Worm (Caenorhabditis elegans): ENCODE data around the gene ZC250.2.

DNA sequence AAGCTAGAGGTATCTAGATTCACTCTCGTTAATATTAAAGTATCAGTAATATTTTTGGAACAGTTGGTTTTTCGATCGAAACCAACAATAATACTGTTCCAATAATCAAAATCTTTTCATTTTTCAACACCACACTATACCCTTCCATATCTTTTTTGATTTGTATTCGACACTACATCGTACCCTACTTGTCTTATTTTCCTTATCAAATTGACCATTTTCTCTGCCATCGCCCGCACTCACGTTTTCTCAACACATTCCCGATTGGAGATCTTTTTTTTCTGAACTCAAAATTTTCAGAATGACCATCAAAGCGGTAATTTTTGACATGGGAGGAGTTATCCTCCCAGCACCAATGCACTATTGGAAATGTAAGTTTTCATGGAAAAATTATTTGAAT, 44.6 kb upstream of the ZC250.2 start, which contains the start of gene acds-10:
- TF ChIP-seq elt-2 (tag; optimal IDR thresholded peaks at IDR 0.05) (peak; percentile 31), fkh-2 (tag; optimal IDR thresholded peaks at IDR 0.05) (no peak), nhr-77 (tag; optimal IDR thresholded peaks at IDR 0.05) (no peak), ztf-4 (tag; optimal IDR thresholded peaks at IDR 0.05) (no peak), ama-1 (optimal IDR thresholded peaks at IDR 0.05) (no peak), ztf-11 (tag; optimal IDR thresholded peaks at IDR 0.05) (no peak), R02D3.7 (tag; optimal IDR thresholded peaks at IDR 0.05) (no peak)
